Worm (Caenorhabditis elegans) whole organism, L4/young adult: ENCODE data around the gene B0303.11.

Source experiments
- W03F9.2 ChIP-seq: fragments of 150-350 bp; optimal IDR thresholded peaks from 2 replicates; lab custom pipeline; 2014; ENCODE audit warnings: missing biosample characterization, missing genetic modification characterization
- dao-5 ChIP-seq: sonication (generic microtip); optimal IDR thresholded peaks from 2 replicates; lab custom pipeline; 2016; ENCODE audit warnings: missing genotype, missing genetic modification characterization, moderate library complexity, missing compliant biosample characterization

ce11 chrIII:8700289-8700957 lies 9.8 kb downstream of the B0303.11 start, which contains the start of the genes sdz-1 and vps-33.1:
- TF ChIP-seq W03F9.2 (tag; lab: Kevin White, UChicago) (no peak), dao-5 (tag; lab: Kevin White, UChicago) (no peak)
